Fruit fly (Drosophila melanogaster) S2 (cell line): ENCODE data around the gene CG14270.

Experiments
- CG8478 ChIP-seq: fragments of >200 bp; optimal IDR thresholded peaks from 2 replicates; lab custom pipeline; 2018
- CTCF ChIP-seq, 2 experiments: fragments of >200 bp; optimal IDR thresholded peaks; 2 replicates each; lab custom pipeline; 2018

DNA sequence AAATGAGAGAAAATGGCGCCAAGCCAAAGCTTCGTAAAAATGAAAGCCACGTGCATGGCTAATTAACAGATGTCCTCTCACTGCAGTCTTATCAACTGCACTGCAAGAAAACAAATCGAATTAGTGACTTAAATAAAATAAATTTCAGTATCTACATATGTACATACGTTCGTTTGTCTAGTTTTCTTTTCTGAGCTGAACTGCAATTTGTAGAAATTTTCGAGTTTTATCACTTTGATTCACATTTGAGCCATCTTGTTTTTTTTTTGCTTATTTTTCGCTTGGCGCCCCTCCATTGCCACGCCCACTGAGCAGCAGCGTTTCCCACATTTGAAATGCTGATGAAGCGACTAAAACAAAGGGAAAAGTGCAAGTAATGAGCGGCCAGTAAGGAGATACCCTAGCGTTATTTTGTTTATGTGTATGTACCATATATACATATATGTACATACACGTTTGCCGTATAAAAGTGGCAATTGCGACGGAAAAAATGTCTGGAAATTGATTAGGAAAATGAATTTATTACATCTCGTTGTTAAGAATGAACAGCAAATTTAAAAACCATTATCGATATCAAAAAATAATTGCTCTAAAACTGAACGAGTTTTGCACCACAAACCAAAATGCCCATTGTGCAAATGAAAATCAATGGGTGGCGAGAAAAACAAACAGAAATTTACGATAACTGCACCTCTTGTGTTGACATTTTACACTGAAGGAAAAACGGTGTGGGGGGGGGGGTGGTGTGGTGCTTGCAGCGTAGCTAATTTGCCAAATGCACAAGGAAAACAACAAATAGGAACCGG, 37.3 kb downstream of the CG14270 start:
- TF ChIP-seq CG8478 (no peak), CTCF (optimal IDR thresholded peaks at IDR 0.05; lab: Kevin White, UChicago) (no peak)
